Fruit fly (Drosophila melanogaster) whole organism, prepupa: ENCODE measurements around the gene ldbr.

Experiments used
- Blimp-1 ChIP-seq: fragments of 200-800 bp; sonication (Bioruptor generic); optimal IDR thresholded peaks from 3 replicates; lab custom pipeline; 2017; ENCODE audit warnings: missing biosample characterization, missing genetic modification characterization, mild to moderate bottlenecking, moderate library complexity, missing genetic modification reagents
- CG10669 ChIP-seq: fragments of 200-800 bp; sonication (Bioruptor generic); optimal IDR thresholded peaks from 3 replicates; lab custom pipeline; 2018; ENCODE audit warnings: missing biosample characterization, mild to moderate bottlenecking, missing genetic modification characterization, moderate library complexity
- CG11294 ChIP-seq: fragments of 200-800 bp; sonication (Bioruptor generic); IDR thresholded peaks from 2 replicates; pipeline ENCODE4 v1.3.6; 2022; ENCODE audit warnings: missing biosample characterization, missing genetic modification characterization
- CG11762 ChIP-seq: fragments of 200-800 bp; sonication (Bioruptor generic); optimal IDR thresholded peaks from 3 replicates; lab custom pipeline; 2016; ENCODE audit warnings: missing biosample characterization, missing genetic modification characterization; ENCODE audit not compliant: insufficient read depth
- CG15336 ChIP-seq: fragments of 200-800 bp; sonication (Bioruptor generic); IDR thresholded peaks from 2 replicates; pipeline ENCODE4 v1.3.6; 2022; ENCODE audit warnings: missing biosample characterization, missing genetic modification characterization
- CG1621 ChIP-seq: fragments of 200-800 bp; sonication (Bioruptor generic); optimal IDR thresholded peaks from 3 replicates; lab custom pipeline; 2018; ENCODE audit warnings: missing biosample characterization, mild to moderate bottlenecking, missing genetic modification characterization
- CG3032 ChIP-seq: fragments of 200-800 bp; optimal IDR thresholded peaks from 2 replicates; lab custom pipeline; 2019; ENCODE audit warnings: missing biosample characterization, mild to moderate bottlenecking, missing genetic modification characterization, moderate library complexity
- CG31627 ChIP-seq: fragments of 200-800 bp; sonication (Bioruptor generic); optimal IDR thresholded peaks from 3 replicates; lab custom pipeline; 2016; ENCODE audit warnings: missing biosample characterization, missing genetic modification characterization
- CG32006 ChIP-seq: fragments of 200-800 bp; sonication (Bioruptor generic); optimal IDR thresholded peaks from 3 replicates; lab custom pipeline; 2017; ENCODE audit warnings: missing biosample characterization, mild to moderate bottlenecking, missing genetic modification characterization
- CG34406 ChIP-seq: fragments of 200-800 bp; sonication (Bioruptor generic); optimal IDR thresholded peaks from 3 replicates; lab custom pipeline; 2016; ENCODE audit warnings: missing biosample characterization, missing genetic modification characterization
- CG3919 ChIP-seq: fragments of 200-800 bp; sonication (Bioruptor generic); optimal IDR thresholded peaks from 3 replicates; lab custom pipeline; 2016; ENCODE audit warnings: missing biosample characterization, missing genetic modification characterization
- CG6276 ChIP-seq: fragments of 200-800 bp; sonication (Bioruptor generic); optimal IDR thresholded peaks from 2 replicates; lab custom pipeline; 2017; ENCODE audit warnings: missing biosample characterization, mild to moderate bottlenecking, missing genetic modification characterization
- CG6808 ChIP-seq: fragments of 200-800 bp; sonication (Bioruptor generic); optimal IDR thresholded peaks from 3 replicates; lab custom pipeline; 2017; ENCODE audit warnings: missing biosample characterization, missing genetic modification characterization, mild to moderate bottlenecking, moderate library complexity, missing genetic modification reagents
- CG6854 ChIP-seq: fragments of 200-800 bp; sonication (Bioruptor generic); optimal IDR thresholded peaks from 2 replicates; lab custom pipeline; 2017; ENCODE audit warnings: missing biosample characterization, mild to moderate bottlenecking, missing genetic modification characterization
- CG7368 ChIP-seq: fragments of 200-800 bp; sonication (Bioruptor generic); optimal IDR thresholded peaks from 3 replicates; lab custom pipeline; 2016; ENCODE audit warnings: missing biosample characterization, missing genetic modification characterization
- CG8119 ChIP-seq: fragments of 200-800 bp; sonication (Bioruptor generic); IDR thresholded peaks from 3 replicates; pipeline ENCODE4 v1.3.6; 2022; ENCODE audit warnings: missing biosample characterization, missing genetic modification characterization
- CG8632 ChIP-seq: fragments of 200-800 bp; sonication (Bioruptor generic); optimal IDR thresholded peaks from 3 replicates; lab custom pipeline; 2016; ENCODE audit warnings: missing biosample characterization, missing genetic modification characterization
- Eip75B ChIP-seq: fragments of 200-800 bp; sonication (Bioruptor generic); optimal IDR thresholded peaks from 3 replicates; lab custom pipeline; 2016; ENCODE audit warnings: missing biosample characterization, missing genetic modification characterization
- Eip93F ChIP-seq: fragments of 200-800 bp; sonication (Bioruptor generic); optimal IDR thresholded peaks from 2 replicates; lab custom pipeline; 2016; ENCODE audit warnings: missing biosample characterization, mild to moderate bottlenecking, missing genetic modification characterization
- Ets21C ChIP-seq: fragments of 200-800 bp; sonication (Bioruptor generic); optimal IDR thresholded peaks from 3 replicates; lab custom pipeline; 2016; ENCODE audit warnings: missing biosample characterization, missing genetic modification characterization
- Gug ChIP-seq: fragments of 200-800 bp; sonication (Bioruptor generic); IDR thresholded peaks from 2 replicates; pipeline ENCODE4 v1.3.6; 2022; ENCODE audit warnings: missing biosample characterization, missing genetic modification characterization
- Hr39 ChIP-seq: fragments of 200-800 bp; sonication (Bioruptor generic); optimal IDR thresholded peaks from 2 replicates; lab custom pipeline; 2016; ENCODE audit warnings: missing biosample characterization, missing genetic modification characterization
- Hr4 ChIP-seq: fragments of 200-800 bp; sonication (Bioruptor generic); optimal IDR thresholded peaks from 3 replicates; lab custom pipeline; 2016; ENCODE audit warnings: missing biosample characterization, missing genetic modification characterization
- Lpt ChIP-seq: fragments of 200-800 bp; sonication (Bioruptor generic); optimal IDR thresholded peaks from 3 replicates; lab custom pipeline; 2016; ENCODE audit warnings: missing biosample characterization, missing genetic modification characterization
- Met ChIP-seq: fragments of 200-800 bp; sonication (Bioruptor generic); optimal IDR thresholded peaks from 3 replicates; lab custom pipeline; 2016; ENCODE audit warnings: missing biosample characterization, missing genetic modification characterization
- OdsH ChIP-seq: fragments of 200-800 bp; sonication (Bioruptor generic); optimal IDR thresholded peaks from 3 replicates; lab custom pipeline; 2016; ENCODE audit warnings: missing biosample characterization, missing genetic modification characterization
- Smox ChIP-seq: fragments of 200-800 bp; sonication (Bioruptor generic); optimal IDR thresholded peaks from 3 replicates; lab custom pipeline; 2016; ENCODE audit warnings: missing biosample characterization, missing genetic modification characterization
- Sox102F ChIP-seq: fragments of 200-800 bp; sonication (Bioruptor generic); optimal IDR thresholded peaks from 2 replicates; lab custom pipeline; 2016; ENCODE audit warnings: missing biosample characterization, mild to moderate bottlenecking, missing genetic modification characterization
- Sox14 ChIP-seq: fragments of 200-800 bp; sonication (Bioruptor generic); optimal IDR thresholded peaks from 3 replicates; lab custom pipeline; 2016; ENCODE audit warnings: missing biosample characterization, missing genetic modification characterization
- Sox15 ChIP-seq: fragments of 200-800 bp; sonication (Bioruptor generic); optimal IDR thresholded peaks from 3 replicates; lab custom pipeline; 2016; ENCODE audit warnings: missing biosample characterization, missing genetic modification characterization
- achi ChIP-seq: fragments of 200-800 bp; sonication (Bioruptor generic); optimal IDR thresholded peaks from 3 replicates; lab custom pipeline; 2016; ENCODE audit warnings: missing biosample characterization, missing genetic modification characterization
- dac ChIP-seq: fragments of 200-800 bp; sonication (Bioruptor generic); optimal IDR thresholded peaks from 2 replicates; lab custom pipeline; 2017; ENCODE audit warnings: missing biosample characterization, mild to moderate bottlenecking, missing genetic modification characterization
- eg ChIP-seq: fragments of 200-800 bp; sonication (Bioruptor generic); IDR thresholded peaks from 3 replicates; pipeline ENCODE4 v1.3.6; 2022; ENCODE audit warnings: missing biosample characterization, missing genetic modification characterization
- esn ChIP-seq: fragments of 200-800 bp; sonication (Bioruptor generic); optimal IDR thresholded peaks from 2 replicates; lab custom pipeline; 2016; ENCODE audit warnings: missing biosample characterization, mild to moderate bottlenecking, missing genetic modification characterization, moderate library complexity
- fd59A ChIP-seq: fragments of 200-800 bp; sonication (Bioruptor generic); optimal IDR thresholded peaks from 2 replicates; lab custom pipeline; 2017; ENCODE audit warnings: missing biosample characterization, mild to moderate bottlenecking, missing genetic modification characterization, missing genetic modification reagents
- fkh ChIP-seq: fragments of 200-800 bp; sonication (Bioruptor generic); optimal IDR thresholded peaks from 3 replicates; lab custom pipeline; 2017; ENCODE audit warnings: missing biosample characterization, mild to moderate bottlenecking, missing genetic modification characterization, moderate library complexity
- lz ChIP-seq: fragments of 200-800 bp; sonication (Bioruptor generic); optimal IDR thresholded peaks from 3 replicates; lab custom pipeline; 2016; ENCODE audit warnings: missing biosample characterization, missing genetic modification characterization
- pdm3 ChIP-seq: fragments of 200-800 bp; sonication (Bioruptor generic); optimal IDR thresholded peaks from 3 replicates; lab custom pipeline; 2016; ENCODE audit warnings: missing biosample characterization, missing genetic modification characterization
- salr ChIP-seq, 2 experiments: fragments of 200-800 bp; sonication (Bioruptor generic); optimal IDR thresholded peaks; 3 replicates each; lab custom pipeline; 2016 to 2018; ENCODE audit warnings: missing biosample characterization in 2 of 2, missing genetic modification characterization in 2 of 2, mild to moderate bottlenecking in 1 of 2
- spab ChIP-seq: fragments of 200-800 bp; sonication (Bioruptor generic); optimal IDR thresholded peaks from 2 replicates; lab custom pipeline; 2017; ENCODE audit warnings: missing biosample characterization, mild to moderate bottlenecking, missing genetic modification characterization, missing genetic modification reagents
- ss ChIP-seq, 2 experiments: fragments of 200-800 bp; sonication (Bioruptor generic); optimal IDR thresholded peaks; 2 replicates in 1 of 2; 3 replicates in 1 of 2; lab custom pipeline; 2017 to 2018; ENCODE audit warnings: mild to moderate bottlenecking in 2 of 2, missing biosample characterization in 2 of 2, missing genetic modification characterization in 2 of 2, moderate library complexity in 1 of 2
- svp ChIP-seq: fragments of 200-800 bp; sonication (Bioruptor generic); peaks from one replicate; lab custom pipeline; 2016; ENCODE audit warnings: missing biosample characterization, missing genetic modification characterization
- topi ChIP-seq: fragments of 200-800 bp; sonication (Bioruptor generic); optimal IDR thresholded peaks from 3 replicates; lab custom pipeline; 2016; ENCODE audit warnings: missing biosample characterization, missing genetic modification characterization
- vri ChIP-seq: fragments of 200-800 bp; sonication (Bioruptor generic); optimal IDR thresholded peaks from 3 replicates; lab custom pipeline; 2016; ENCODE audit warnings: missing biosample characterization, mild to moderate bottlenecking, missing genetic modification characterization

Gene ldbr

dm6 chr3L:8116809-8117208, 4.8 kb upstream of the ldbr start:
- no peak for TF ChIP-seq CG3919
- no peak for TF ChIP-seq CG32006 (GFP tag; lab: Kevin White, UChicago)
- TF ChIP-seq CG15336, result 0 out of 2 replicates have a peak, but pooled peaks have one; percentile 15
- TF ChIP-seq CG11294, result no peak
- no peak for TF ChIP-seq CG7368 (GFP tag; lab: Kevin White, UChicago)

- TF ChIP-seq esn (GFP tag; lab: Kevin White, UChicago) (peak; percentile 49), vri (peak; percentile 24), pdm3 (GFP tag; lab: Kevin White, UChicago) (no peak), achi (GFP tag; lab: Kevin White, UChicago) (no peak), svp (GFP tag; lab: Kevin White, UChicago) (no peak), fkh (GFP tag; lab: Kevin White, UChicago) (peak; percentile 37)
These were observed 3.1 kb downstream of the ldbr start, which contains the start of the genes CG7550 and mRpL36 for dm6 chr3L:8124481-8125359. TSS of gene CG7550 (minus strand) at chr3L:8124531. TSS of gene mRpL36 (minus strand) at chr3L:8125132.

- TF ChIP-seq Hr39 (GFP tag; lab: Kevin White, UChicago), result peak; percentile 84
- TF ChIP-seq Blimp-1 (GFP tag; lab: Kevin White, UChicago), result peak; percentile 66
- no peak for TF ChIP-seq CG6276 (GFP tag; lab: Kevin White, UChicago)
- TF ChIP-seq spab (GFP tag; lab: Kevin White, UChicago), result no peak
- peak; percentile 87 for TF ChIP-seq CG3032 (tag; lab: Kevin White, UChicago)
- TF ChIP-seq Ets21C, result peak; percentile 78
- TF ChIP-seq vri, result peak; percentile 85
- TF ChIP-seq dac, result peak; percentile 81
- TF ChIP-seq CG7368 (GFP tag; lab: Kevin White, UChicago), result peak; percentile 72
- TF ChIP-seq topi (GFP tag; lab: Kevin White, UChicago), result peak; percentile 78
- peak; percentile 79 for TF ChIP-seq Lpt (GFP tag; lab: Kevin White, UChicago)
- TF ChIP-seq Sox14 (GFP tag; lab: Kevin White, UChicago), result peak; percentile 76
- TF ChIP-seq CG3919, result peak; percentile 90
- peak; percentile 90 for TF ChIP-seq Hr4
- TF ChIP-seq Gug (GFP tag; lab: Robert Waterston, UW), result peak; percentile 85
- peak; percentile 86 for TF ChIP-seq CG8632 (GFP tag; lab: Kevin White, UChicago)
- peak; percentile 35 for TF ChIP-seq fd59A (GFP tag; lab: Kevin White, UChicago)
- peak; percentile 88 for TF ChIP-seq CG34406 (GFP tag; lab: Kevin White, UChicago)
- peak; percentile 83 for TF ChIP-seq CG31627 (GFP tag; lab: Kevin White, UChicago)
- peak; percentile 87 for TF ChIP-seq lz (GFP tag; lab: Kevin White, UChicago)
- peak; percentile 58 for TF ChIP-seq CG6854
- no peak for TF ChIP-seq CG10669 (GFP tag; lab: Kevin White, UChicago)
- TF ChIP-seq CG15336, result peak; percentile 86
- peak; percentile 82 for TF ChIP-seq Eip75B (GFP tag; lab: Kevin White, UChicago)
- TF ChIP-seq CG6808 (GFP tag; lab: Kevin White, UChicago), result no peak
- no peak for TF ChIP-seq Met (GFP tag; lab: Kevin White, UChicago)
- peak; percentile 81 for TF ChIP-seq Sox102F (GFP tag; lab: Kevin White, UChicago)
- peak; percentile 92 for TF ChIP-seq eg (GFP tag; lab: Robert Waterston, UW)
- peak; percentile 93 for TF ChIP-seq OdsH (GFP tag; lab: Kevin White, UChicago)
- TF ChIP-seq Eip93F (GFP tag; lab: Kevin White, UChicago), result peak; percentile 84
- peak; percentile 81 for TF ChIP-seq CG11762 (GFP tag; lab: Kevin White, UChicago)
- TF ChIP-seq CG1621 (tag; lab: Kevin White, UChicago), result peak; percentile 85
- peak; percentile 88 for TF ChIP-seq esn (GFP tag; lab: Kevin White, UChicago)
- peak; percentile 67 to 82 for TF ChIP-seq salr (GFP tag; optimal IDR thresholded peaks at IDR 0.05; lab: Kevin White, UChicago)
- TF ChIP-seq CG8119 (GFP tag; lab: Robert Waterston, UW), result peak; percentile 83; the same call in 2 of the 3 replicates
- TF ChIP-seq ss (GFP tag; optimal IDR thresholded peaks at IDR 0.05; lab: Kevin White, UChicago), result peak in 1 of 2 experiments; percentile 85
- peak; percentile 91 for TF ChIP-seq achi (GFP tag; lab: Kevin White, UChicago)
- TF ChIP-seq Sox15 (GFP tag; lab: Kevin White, UChicago), result peak; percentile 86
- no peak for TF ChIP-seq Smox
These were observed 6.1 kb downstream of the ldbr start, which contains the start of the genes Cds and Uba2 for dm6 chr3L:8127712-8128210. TSS of gene Cds (plus strand) at chr3L:8127762. TSS of gene Uba2 (minus strand) at chr3L:8127818.
